Worm (Caenorhabditis elegans) whole organism, L3 larva: ENCODE results near the gene ZC204.12.
"Not testable (repeated sequence)": the region's sequence is repeated elsewhere in the genome, so short reads cannot be mapped to it uniquely, and the experiment has no call there.

Experiments
- R02D3.7 ChIP-seq: fragments of 150-350 bp; optimal IDR thresholded peaks from 2 replicates; lab custom pipeline; 2014; ENCODE audit warnings: missing biosample characterization, missing genetic modification characterization
- ZK546.5 ChIP-seq: sonication (generic microtip); optimal IDR thresholded peaks from 2 replicates; lab custom pipeline; 2017; ENCODE audit warnings: missing biosample characterization, missing genetic modification characterization
- aly-2 ChIP-seq: fragments of 150-350 bp; optimal IDR thresholded peaks from 2 replicates; lab custom pipeline; 2014; ENCODE audit warnings: missing biosample characterization, missing genetic modification characterization
- ceh-16 ChIP-seq: sonication (generic microtip); optimal IDR thresholded peaks from 2 replicates; lab custom pipeline; 2017; ENCODE audit warnings: missing biosample characterization, missing genetic modification characterization
- ceh-28 ChIP-seq: fragments of 150-350 bp; optimal IDR thresholded peaks from 2 replicates; lab custom pipeline; 2014; ENCODE audit warnings: missing biosample characterization, missing genetic modification reagents, missing genetic modification characterization
- ceh-9 ChIP-seq: sonication (generic microtip); optimal IDR thresholded peaks from 2 replicates; lab custom pipeline; 2018; ENCODE audit warnings: missing biosample characterization, missing genetic modification characterization
- daf-12 ChIP-seq: fragments of 150-350 bp; optimal IDR thresholded peaks from 2 replicates; lab custom pipeline; 2014; ENCODE audit warnings: missing biosample characterization, missing genetic modification reagents, missing genetic modification characterization
- elt-2 ChIP-seq: sonication (generic microtip); optimal IDR thresholded peaks from 2 replicates; lab custom pipeline; 2016; ENCODE audit warnings: missing genetic modification reagents, mild to moderate bottlenecking, missing genetic modification characterization, missing compliant biosample characterization
- fkh-2 ChIP-seq: fragments of 150-350 bp; optimal IDR thresholded peaks from 2 replicates; lab custom pipeline; 2014; ENCODE audit warnings: missing biosample characterization, missing genetic modification reagents, missing genetic modification characterization
- fos-1 ChIP-seq: fragments of 150-350 bp; optimal IDR thresholded peaks from 2 replicates; lab custom pipeline; 2014; ENCODE audit warnings: missing biosample characterization, missing genetic modification characterization
- lin-15B ChIP-seq: fragments of 150-350 bp; optimal IDR thresholded peaks from 2 replicates; lab custom pipeline; 2014; ENCODE audit warnings: missing biosample characterization, missing genetic modification characterization
- lin-39 ChIP-seq: fragments of 150-350 bp; optimal IDR thresholded peaks from 2 replicates; lab custom pipeline; 2018; ENCODE audit warnings: missing biosample characterization, missing genetic modification reagents, missing genetic modification characterization
- lsy-12 ChIP-seq: sonication (generic microtip); optimal IDR thresholded peaks from 2 replicates; lab custom pipeline; 2016; ENCODE audit warnings: mild to moderate bottlenecking, missing genetic modification characterization, missing compliant biosample characterization
- mml-1 ChIP-seq: fragments of 150-350 bp; sonication (generic microtip); optimal IDR thresholded peaks from 3 replicates; lab custom pipeline; 2014; ENCODE audit warnings: missing biosample characterization, missing genetic modification characterization
- nfya-1 ChIP-seq: sonication (generic microtip); optimal IDR thresholded peaks from 2 replicates; lab custom pipeline; 2017; ENCODE audit warnings: missing genetic modification characterization, mild to moderate bottlenecking, missing compliant biosample characterization, antibody characterized with exemption, moderate library complexity; ENCODE audit not compliant: insufficient read depth
- nhr-12 ChIP-seq: fragments of 150-350 bp; optimal IDR thresholded peaks from 2 replicates; lab custom pipeline; 2014; ENCODE audit warnings: missing biosample characterization, missing genetic modification characterization
- nhr-23 ChIP-seq: fragments of 150-350 bp; optimal IDR thresholded peaks from 2 replicates; lab custom pipeline; 2014; ENCODE audit warnings: missing biosample characterization, missing genetic modification reagents, missing genetic modification characterization
- nhr-237 ChIP-seq: fragments of 150-350 bp; optimal IDR thresholded peaks from 2 replicates; lab custom pipeline; 2014; ENCODE audit warnings: missing biosample characterization, missing genetic modification characterization
- nhr-25 ChIP-seq: sonication (generic microtip); optimal IDR thresholded peaks from 2 replicates; lab custom pipeline; 2017; ENCODE audit warnings: missing biosample characterization, missing genetic modification characterization
- nhr-28 ChIP-seq: fragments of 150-350 bp; optimal IDR thresholded peaks from 2 replicates; lab custom pipeline; 2014; ENCODE audit warnings: missing biosample characterization, missing genetic modification characterization
- nhr-43 ChIP-seq: sonication (generic microtip); optimal IDR thresholded peaks from 2 replicates; lab custom pipeline; 2016; ENCODE audit warnings: mild to moderate bottlenecking, missing genetic modification characterization, missing compliant biosample characterization; ENCODE audit not compliant: poor library complexity, severe bottlenecking
- nhr-67 ChIP-seq: fragments of 150-350 bp; optimal IDR thresholded peaks from 2 replicates; lab custom pipeline; 2014; ENCODE audit warnings: missing biosample characterization, missing genetic modification characterization
- nhr-77 ChIP-seq: fragments of 150-350 bp; optimal IDR thresholded peaks from 2 replicates; lab custom pipeline; 2014; ENCODE audit warnings: missing biosample characterization, missing genetic modification characterization
- pqm-1 ChIP-seq: fragments of 150-350 bp; optimal IDR thresholded peaks from 2 replicates; lab custom pipeline; 2017; ENCODE audit warnings: missing biosample characterization, missing genetic modification characterization, inconsistent platforms
- sea-2 ChIP-seq: fragments of 150-350 bp; sonication (generic microtip); optimal IDR thresholded peaks from 4 replicates; lab custom pipeline; 2014; ENCODE audit warnings: missing biosample characterization, missing genetic modification reagents, missing genetic modification characterization
- tbx-2 ChIP-seq: sonication (generic microtip); optimal IDR thresholded peaks from 2 replicates; lab custom pipeline; 2016; ENCODE audit warnings: mild to moderate bottlenecking, missing genetic modification characterization, missing compliant biosample characterization
- unc-62 ChIP-seq: fragments of 150-350 bp; sonication (generic microtip); optimal IDR thresholded peaks from 4 replicates; lab custom pipeline; 2014; ENCODE audit warnings: missing biosample characterization, missing genetic modification reagents, missing genetic modification characterization
- zag-1 ChIP-seq: fragments of 150-350 bp; optimal IDR thresholded peaks from 2 replicates; lab custom pipeline; 2014; ENCODE audit warnings: missing biosample characterization, missing genetic modification characterization
- ztf-11 ChIP-seq: fragments of 150-350 bp; optimal IDR thresholded peaks from 2 replicates; lab custom pipeline; 2014; ENCODE audit warnings: missing biosample characterization, missing genetic modification characterization
- ztf-4 ChIP-seq: fragments of 150-350 bp; optimal IDR thresholded peaks from 2 replicates; lab custom pipeline; 2014; ENCODE audit warnings: missing biosample characterization, missing genetic modification characterization

Gene ZC204.12

ce11 chrII:1670260-1670879, 13.3 kb upstream of the ZC204.12 start, which contains the start of gene nhx-6:
Gene nhx-6 (plus strand): TSS chrII:1670829.
- TF ChIP-seq pqm-1 (peak; percentile 5), sea-2 (GFP tag; lab: Kevin White, UChicago) (no peak), elt-2 (tag; lab: Kevin White, UChicago) (peak; percentile 66), fos-1 (no peak)

ce11 chrII:1668913-1669312, 11.8 kb upstream of the ZC204.12 start, which contains the start of gene srw-97:
Gene srw-97 (minus strand): TSS chrII:1669013.
- TF ChIP-seq sea-2 (GFP tag; lab: Kevin White, UChicago) (no peak), fkh-2 (tag; lab: Kevin White, UChicago) (no peak), unc-62 (GFP tag; lab: Kevin White, UChicago) (no peak), tbx-2 (tag; lab: Kevin White, UChicago) (no peak), nhr-43 (no peak), nhr-67 (no peak), lin-39 (no peak), ztf-11 (no peak)

ce11 chrII:1666025-1666424, 8.9 kb upstream of the ZC204.12 start, which contains the start of gene srlf-29:
Gene srlf-29 (plus strand): TSS chrII:1666325.
- TF ChIP-seq nhr-237 (tag; lab: Kevin White, UChicago), result no peak
- TF ChIP-seq nhr-12 (tag; lab: Kevin White, UChicago), result no peak
- no peak for TF ChIP-seq R02D3.7 (tag; lab: Kevin White, UChicago)
- TF ChIP-seq ceh-16, result no peak
- no peak for TF ChIP-seq daf-12 (tag; lab: Kevin White, UChicago)
- TF ChIP-seq lin-15B (tag; lab: Kevin White, UChicago), result no peak
- TF ChIP-seq, all 47 proteins: peak for 0

- TF ChIP-seq nhr-23 (tag; lab: Kevin White, UChicago), result peak; percentile 37
- TF ChIP-seq ceh-9 (tag; lab: Kevin White, UChicago), result no peak
- TF ChIP-seq nhr-43, result no peak
- no peak for TF ChIP-seq nhr-28
- TF ChIP-seq nhr-25 (tag; lab: Kevin White, UChicago), result peak; percentile 9
- peak; percentile 54 for TF ChIP-seq elt-2 (tag; lab: Kevin White, UChicago)
- peak; percentile 6 for TF ChIP-seq lin-15B (tag; lab: Kevin White, UChicago)
Measured at ce11 chrII:1663516-1663915, 6.4 kb upstream of the ZC204.12 start, which contains the start of gene duxl-1. Gene duxl-1 (plus strand): TSS chrII:1663699.

ce11 chrII:1662881-1663280, 5.8 kb upstream of the ZC204.12 start, which contains the start of gene ZC204.14:
Gene ZC204.14 (minus strand): TSS chrII:1662949.
- TF ChIP-seq ZK546.5 (tag; lab: Kevin White, UChicago) (no peak), ceh-9 (tag; lab: Kevin White, UChicago) (no peak), elt-2 (tag; lab: Kevin White, UChicago) (no peak), nhr-77 (tag; lab: Kevin White, UChicago) (no peak), mml-1 (tag; lab: Kevin White, UChicago) (no peak), daf-12 (tag; lab: Kevin White, UChicago) (no peak), ceh-28 (tag; lab: Kevin White, UChicago) (no peak), lsy-12 (tag; lab: Kevin White, UChicago) (no peak), aly-2 (tag; lab: Kevin White, UChicago) (no peak), zag-1 (tag; lab: Kevin White, UChicago) (no peak), nfya-1 (no peak), sea-2 (GFP tag; lab: Kevin White, UChicago) (no peak), pqm-1 (no peak), unc-62 (GFP tag; lab: Kevin White, UChicago) (no peak), fkh-2 (tag; lab: Kevin White, UChicago) (no peak)

ce11 chrII:1660888-1661287, 3.8 kb upstream of the ZC204.12 start, which contains the start of gene ZC204.13:
Gene ZC204.13 (minus strand): TSS chrII:1660988.
- not testable (repeated sequence) for TF ChIP-seq nhr-12, ztf-4, aly-2 (tag; lab: Kevin White, UChicago)
- TF ChIP-seq, all 47 proteins: peak for 0; not testable (repeated sequence) for 47
